Worm (Caenorhabditis elegans) whole organism, L3 larva: ENCODE results near the gene F35D11.3.

ENCODE experiments used
- R02D3.7 ChIP-seq: fragments of 150-350 bp; optimal IDR thresholded peaks from 2 replicates; lab custom pipeline; 2014; ENCODE audit warnings: missing biosample characterization, missing genetic modification characterization
- ZK546.5 ChIP-seq: sonication (generic microtip); optimal IDR thresholded peaks from 2 replicates; lab custom pipeline; 2017; ENCODE audit warnings: missing biosample characterization, missing genetic modification characterization
- aly-2 ChIP-seq: fragments of 150-350 bp; optimal IDR thresholded peaks from 2 replicates; lab custom pipeline; 2014; ENCODE audit warnings: missing biosample characterization, missing genetic modification characterization
- ama-1 ChIP-seq: fragments of 150-350 bp; optimal IDR thresholded peaks from 2 replicates; lab custom pipeline; 2018
- ceh-28 ChIP-seq: fragments of 150-350 bp; optimal IDR thresholded peaks from 2 replicates; lab custom pipeline; 2014; ENCODE audit warnings: missing biosample characterization, missing genetic modification reagents, missing genetic modification characterization
- daf-12 ChIP-seq: fragments of 150-350 bp; optimal IDR thresholded peaks from 2 replicates; lab custom pipeline; 2014; ENCODE audit warnings: missing biosample characterization, missing genetic modification reagents, missing genetic modification characterization
- elt-1 ChIP-seq: fragments of 150-350 bp; optimal IDR thresholded peaks from 2 replicates; lab custom pipeline; 2014; ENCODE audit warnings: missing biosample characterization, missing genetic modification characterization
- elt-2 ChIP-seq: sonication (generic microtip); optimal IDR thresholded peaks from 2 replicates; lab custom pipeline; 2016; ENCODE audit warnings: missing genetic modification reagents, mild to moderate bottlenecking, missing genetic modification characterization, missing compliant biosample characterization
- elt-3 ChIP-seq, 3 experiments: fragments of 150-350 bp in 1 of 3; sonication (generic microtip) in 2 of 3; optimal IDR thresholded peaks; 2 replicates in 2 of 3; 4 replicates in 1 of 3; lab custom pipeline; 2014 to 2017; ENCODE audit warnings: missing biosample characterization in 3 of 3, missing genetic modification characterization in 3 of 3
- eor-1 ChIP-seq, 2 experiments: fragments of 150-350 bp; optimal IDR thresholded peaks; 2 replicates each; lab custom pipeline; 2014 to 2018; ENCODE audit warnings: missing biosample characterization in 2 of 2, missing genetic modification characterization in 2 of 2
- fkh-10 ChIP-seq: sonication (generic microtip); optimal IDR thresholded peaks from 2 replicates; lab custom pipeline; 2017; ENCODE audit warnings: missing biosample characterization, missing genetic modification reagents, missing genetic modification characterization
- fkh-2 ChIP-seq: fragments of 150-350 bp; optimal IDR thresholded peaks from 2 replicates; lab custom pipeline; 2014; ENCODE audit warnings: missing biosample characterization, missing genetic modification reagents, missing genetic modification characterization
- hmg-11 ChIP-seq: sonication (generic microtip); optimal IDR thresholded peaks from 2 replicates; lab custom pipeline; 2016; ENCODE audit warnings: missing genetic modification characterization, missing compliant biosample characterization
- lin-15B ChIP-seq: fragments of 150-350 bp; optimal IDR thresholded peaks from 2 replicates; lab custom pipeline; 2014; ENCODE audit warnings: missing biosample characterization, missing genetic modification characterization
- lin-39 ChIP-seq: fragments of 150-350 bp; optimal IDR thresholded peaks from 2 replicates; lab custom pipeline; 2018; ENCODE audit warnings: missing biosample characterization, missing genetic modification reagents, missing genetic modification characterization
- lsy-12 ChIP-seq: sonication (generic microtip); optimal IDR thresholded peaks from 2 replicates; lab custom pipeline; 2016; ENCODE audit warnings: mild to moderate bottlenecking, missing genetic modification characterization, missing compliant biosample characterization
- mml-1 ChIP-seq: fragments of 150-350 bp; sonication (generic microtip); optimal IDR thresholded peaks from 3 replicates; lab custom pipeline; 2014; ENCODE audit warnings: missing biosample characterization, missing genetic modification characterization
- nfya-1 ChIP-seq: sonication (generic microtip); optimal IDR thresholded peaks from 2 replicates; lab custom pipeline; 2017; ENCODE audit warnings: missing genetic modification characterization, mild to moderate bottlenecking, missing compliant biosample characterization, antibody characterized with exemption, moderate library complexity; ENCODE audit not compliant: insufficient read depth
- nhr-11 ChIP-seq: fragments of 150-350 bp; optimal IDR thresholded peaks from 2 replicates; lab custom pipeline; 2014; ENCODE audit warnings: missing biosample characterization, missing genetic modification characterization
- nhr-12 ChIP-seq: fragments of 150-350 bp; optimal IDR thresholded peaks from 2 replicates; lab custom pipeline; 2014; ENCODE audit warnings: missing biosample characterization, missing genetic modification characterization
- nhr-23 ChIP-seq: fragments of 150-350 bp; optimal IDR thresholded peaks from 2 replicates; lab custom pipeline; 2014; ENCODE audit warnings: missing biosample characterization, missing genetic modification reagents, missing genetic modification characterization
- nhr-237 ChIP-seq: fragments of 150-350 bp; optimal IDR thresholded peaks from 2 replicates; lab custom pipeline; 2014; ENCODE audit warnings: missing biosample characterization, missing genetic modification characterization
- nhr-25 ChIP-seq: sonication (generic microtip); optimal IDR thresholded peaks from 2 replicates; lab custom pipeline; 2017; ENCODE audit warnings: missing biosample characterization, missing genetic modification characterization
- nhr-28 ChIP-seq: fragments of 150-350 bp; optimal IDR thresholded peaks from 2 replicates; lab custom pipeline; 2014; ENCODE audit warnings: missing biosample characterization, missing genetic modification characterization
- nhr-43 ChIP-seq: sonication (generic microtip); optimal IDR thresholded peaks from 2 replicates; lab custom pipeline; 2016; ENCODE audit warnings: mild to moderate bottlenecking, missing genetic modification characterization, missing compliant biosample characterization; ENCODE audit not compliant: poor library complexity, severe bottlenecking
- nhr-67 ChIP-seq: fragments of 150-350 bp; optimal IDR thresholded peaks from 2 replicates; lab custom pipeline; 2014; ENCODE audit warnings: missing biosample characterization, missing genetic modification characterization
- nhr-76 ChIP-seq: fragments of 150-350 bp; sonication (generic microtip); optimal IDR thresholded peaks from 5 replicates; lab custom pipeline; 2014; ENCODE audit warnings: missing biosample characterization, missing genetic modification characterization
- pha-4 ChIP-seq: fragments of 150-350 bp; optimal IDR thresholded peaks from 2 replicates; lab custom pipeline; 2014; ENCODE audit warnings: missing biosample characterization, missing genetic modification reagents, missing genetic modification characterization
- pqm-1 ChIP-seq: fragments of 150-350 bp; optimal IDR thresholded peaks from 2 replicates; lab custom pipeline; 2017; ENCODE audit warnings: missing biosample characterization, missing genetic modification characterization, inconsistent platforms
- sea-2 ChIP-seq: fragments of 150-350 bp; sonication (generic microtip); optimal IDR thresholded peaks from 4 replicates; lab custom pipeline; 2014; ENCODE audit warnings: missing biosample characterization, missing genetic modification reagents, missing genetic modification characterization
- tbx-2 ChIP-seq: sonication (generic microtip); optimal IDR thresholded peaks from 2 replicates; lab custom pipeline; 2016; ENCODE audit warnings: mild to moderate bottlenecking, missing genetic modification characterization, missing compliant biosample characterization
- unc-39 ChIP-seq: sonication (generic microtip); optimal IDR thresholded peaks from 4 replicates; lab custom pipeline; 2017; ENCODE audit warnings: missing biosample characterization, missing genetic modification characterization
- unc-62 ChIP-seq: fragments of 150-350 bp; sonication (generic microtip); optimal IDR thresholded peaks from 4 replicates; lab custom pipeline; 2014; ENCODE audit warnings: missing biosample characterization, missing genetic modification reagents, missing genetic modification characterization
- zag-1 ChIP-seq: fragments of 150-350 bp; optimal IDR thresholded peaks from 2 replicates; lab custom pipeline; 2014; ENCODE audit warnings: missing biosample characterization, missing genetic modification characterization
- ztf-11 ChIP-seq: fragments of 150-350 bp; optimal IDR thresholded peaks from 2 replicates; lab custom pipeline; 2014; ENCODE audit warnings: missing biosample characterization, missing genetic modification characterization
- ztf-4 ChIP-seq: fragments of 150-350 bp; optimal IDR thresholded peaks from 2 replicates; lab custom pipeline; 2014; ENCODE audit warnings: missing biosample characterization, missing genetic modification characterization

Gene F35D11.3

ce11 chrII:4571868-4572267 is 36.3 kb upstream of the F35D11.3 start, which contains the start of gene vab-1:
vab-1 (plus strand) TSS chrII:4572000.
- TF ChIP-seq R02D3.7 (tag; lab: Kevin White, UChicago) (no peak), nhr-237 (tag; lab: Kevin White, UChicago) (no peak), ceh-28 (tag; lab: Kevin White, UChicago) (no peak), nhr-67 (tag; lab: Kevin White, UChicago) (no peak), nfya-1 (no peak), nhr-11 (tag; lab: Kevin White, UChicago) (no peak), elt-3 (tag; optimal IDR thresholded peaks at IDR 0.05; lab: Kevin White, UChicago) (no peak), zag-1 (no peak), ztf-4 (tag; lab: Kevin White, UChicago) (no peak), nhr-23 (tag; lab: Kevin White, UChicago) (no peak), fkh-2 (tag; lab: Kevin White, UChicago) (no peak)
- TF ChIP-seq, all 47 proteins: peak for 0

DNA sequence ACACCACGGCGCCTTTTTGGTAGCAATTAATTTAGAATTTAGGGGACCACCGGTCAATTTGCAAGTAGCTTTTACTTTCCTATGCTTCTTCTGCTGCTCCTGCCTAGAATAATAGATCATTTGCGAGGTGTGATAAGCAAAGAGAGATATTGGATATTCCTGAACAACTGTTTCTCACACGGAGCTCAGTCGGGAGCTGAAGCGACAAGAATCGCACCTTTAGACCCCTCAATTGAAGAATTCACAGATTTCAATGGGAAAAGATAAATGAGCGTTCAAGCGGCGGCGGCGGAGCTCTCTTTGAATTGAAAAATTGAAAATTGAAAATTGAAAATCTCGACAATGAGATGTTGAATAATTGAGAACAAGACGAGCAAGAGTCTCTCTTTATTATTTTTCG is 35.6 kb upstream of the F35D11.3 start:
- TF ChIP-seq nhr-43 (tag; lab: Kevin White, UChicago) (no peak), lin-15B (tag; lab: Kevin White, UChicago) (no peak), nfya-1 (no peak), aly-2 (tag; lab: Kevin White, UChicago) (no peak), ama-1 (lab: Kevin White, UChicago) (no peak), nhr-237 (tag; lab: Kevin White, UChicago) (no peak), nhr-67 (tag; lab: Kevin White, UChicago) (no peak), nhr-76 (tag; lab: Kevin White, UChicago) (no peak)

ce11 chrII:4573084-4573483 is 35.1 kb upstream of the F35D11.3 start:
- TF ChIP-seq nhr-25 (peak; percentile 4), nhr-23 (tag; lab: Kevin White, UChicago) (no peak), elt-1 (peak; percentile 79)
- TF ChIP-seq, all 47 proteins: peak for 2

- TF ChIP-seq elt-1 (no peak), sea-2 (no peak), nhr-28 (tag; lab: Kevin White, UChicago) (no peak), elt-2 (tag; lab: Kevin White, UChicago) (no peak), mml-1 (no peak), unc-62 (GFP tag; lab: Kevin White, UChicago) (no peak), pqm-1 (no peak), nhr-76 (tag; lab: Kevin White, UChicago) (no peak), ZK546.5 (no peak), ztf-11 (tag; lab: Kevin White, UChicago) (no peak), nhr-12 (tag; lab: Kevin White, UChicago) (no peak), nhr-25 (no peak), nhr-67 (tag; lab: Kevin White, UChicago) (no peak), ztf-4 (tag; lab: Kevin White, UChicago) (no peak), lsy-12 (tag; lab: Kevin White, UChicago) (no peak), nhr-11 (tag; lab: Kevin White, UChicago) (no peak)
These were observed 33.5 kb upstream of the F35D11.3 start for ce11 chrII:4574658-4575057.

- TF ChIP-seq lsy-12 (tag; lab: Kevin White, UChicago) = peak; percentile 25
- no peak for TF ChIP-seq mml-1
- TF ChIP-seq lin-39 (tag; lab: Kevin White, UChicago) = peak; percentile 79
These were observed 32.6 kb upstream of the F35D11.3 start for ce11 chrII:4575579-4575978.

DNA sequence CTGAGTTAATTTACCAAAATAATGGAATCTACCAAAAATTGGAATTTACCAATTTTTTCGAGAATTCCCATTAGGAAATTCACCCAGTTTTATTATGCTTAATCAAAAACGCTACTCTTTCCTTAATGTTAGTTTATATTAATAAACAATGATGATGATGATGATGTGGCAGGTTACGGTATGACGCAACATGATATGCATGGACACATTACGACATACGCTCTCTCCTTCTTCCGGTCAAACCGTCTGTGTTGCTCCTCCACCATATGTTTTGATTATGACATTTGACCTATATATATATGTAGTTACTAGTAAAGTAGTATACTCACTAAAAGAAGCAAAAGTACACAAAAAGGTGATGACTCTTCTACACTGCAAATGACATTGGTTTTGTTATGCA is 30.8 kb upstream of the F35D11.3 start:
- TF ChIP-seq ztf-4 (tag; lab: Kevin White, UChicago) = no peak
- no peak for TF ChIP-seq nhr-23 (tag; lab: Kevin White, UChicago)
- no peak for TF ChIP-seq unc-39
- TF ChIP-seq eor-1 (tag; optimal IDR thresholded peaks at IDR 0.05; lab: Kevin White, UChicago) = no peak
- TF ChIP-seq pha-4 (tag; lab: Kevin White, UChicago) = no peak
- TF ChIP-seq daf-12 (tag; lab: Kevin White, UChicago) = no peak
- TF ChIP-seq hmg-11 (tag; lab: Kevin White, UChicago) = no peak
- no peak for TF ChIP-seq elt-1
- TF ChIP-seq lsy-12 (tag; lab: Kevin White, UChicago) = no peak
- no peak for TF ChIP-seq fkh-10 (GFP tag; lab: Kevin White, UChicago)
- TF ChIP-seq tbx-2 (tag; lab: Kevin White, UChicago) = no peak
- no peak for TF ChIP-seq sea-2
- TF ChIP-seq fkh-2 (tag; lab: Kevin White, UChicago) = no peak
- no peak for TF ChIP-seq nhr-43 (tag; lab: Kevin White, UChicago)
